Fruit fly (Drosophila melanogaster): ENCODE data around the gene FucT6.

FucT6 gene

dm6 chrX:11678539-11679040, 31.2 kb downstream of the FucT6 start, which contains the start of the genes Vlet and bif (continued):
- TF ChIP-seq CG31224 (GFP tag; IDR thresholded peaks at IDR 0.05) (no peak), CG14710 (tag; optimal IDR thresholded peaks at IDR 0.05) (peak; percentile 84), Dbx (GFP tag; IDR thresholded peaks at IDR 0.05) (0 out of 3 replicates have a peak, but pooled peaks have one; percentile 48), Dp (GFP tag; optimal IDR thresholded peaks at IDR 0.05) (peak; percentile 50), tll (GFP tag; optimal IDR thresholded peaks at IDR 0.05) (no peak), az2 (GFP tag; optimal IDR thresholded peaks at IDR 0.05) (peak; percentile 67), CG1647 (GFP tag; optimal IDR thresholded peaks at IDR 0.05) (peak; percentile 49), sima (GFP tag; optimal IDR thresholded peaks at IDR 0.05) (no peak), ara (GFP tag; IDR thresholded peaks at IDR 0.05) (no peak), CG2116 (GFP tag; optimal IDR thresholded peaks at IDR 0.05) (peak; percentile 44), Ptx1 (GFP tag; IDR thresholded peaks at IDR 0.05) (peak; percentile 52), CG11398 (GFP tag; optimal IDR thresholded peaks at IDR 0.05) (no peak), scrt (GFP tag; optimal IDR thresholded peaks at IDR 0.05) (no peak), CG12071 (GFP tag; optimal IDR thresholded peaks at IDR 0.05) (no peak), exex (tag; optimal IDR thresholded peaks at IDR 0.05) (no peak), Scr (GFP tag; IDR thresholded peaks at IDR 0.05; ENCODE audit: partially characterized antibody) (peak; percentile 62), CG17568 (GFP tag; optimal IDR thresholded peaks at IDR 0.05) (no peak), pb (GFP tag; optimal IDR thresholded peaks at IDR 0.05) (no peak), CG9437 (GFP tag; optimal IDR thresholded peaks at IDR 0.05) (peak; percentile 64), CG7556 (GFP tag; optimal IDR thresholded peaks at IDR 0.05) (peak; percentile 73), E2f2 (GFP tag; IDR thresholded peaks at IDR 0.05) (peak; percentile 41), CG6175 (GFP tag; IDR thresholded peaks at IDR 0.05) (0 out of 3 replicates have a peak, but pooled peaks have one; percentile 18), CG10543 (GFP tag; optimal IDR thresholded peaks at IDR 0.05) (peak; percentile 70), HLHmδ (GFP tag; optimal IDR thresholded peaks at IDR 0.05) (no peak), D19A (tag; optimal IDR thresholded peaks at IDR 0.05) (peak; percentile 56), CG6254 (GFP tag; optimal IDR thresholded peaks at IDR 0.05) (peak; percentile 9), CG13894 (tag; optimal IDR thresholded peaks at IDR 0.05) (no peak), CG42726 (GFP tag; IDR thresholded peaks at IDR 0.05; ENCODE audit: partially characterized antibody) (peak; percentile 35; the same call in 1 of the 2 replicates), peb (GFP tag; IDR thresholded peaks at IDR 0.05) (no peak), B-H1 (GFP tag; IDR thresholded peaks at IDR 0.05) (no peak), tgo (GFP tag; IDR thresholded peaks at IDR 0.05) (no peak; the same call in 2 of the 3 replicates), CG15696 (tag; optimal IDR thresholded peaks at IDR 0.05) (peak; percentile 56), CG11723 (GFP tag; optimal IDR thresholded peaks at IDR 0.05) (peak; percentile 40), Poxn (GFP tag; IDR thresholded peaks at IDR 0.05) (no peak), nmo (GFP tag; optimal IDR thresholded peaks at IDR 0.05) (peak; percentile 80), fru (optimal IDR thresholded peaks at IDR 0.05) (no peak), Gug (GFP tag; IDR thresholded peaks at IDR 0.05) (peak; percentile 29; the same call in 2 of the 4 replicates), twi (tag; optimal IDR thresholded peaks at IDR 0.05) (peak; percentile 44), CG18764 (GFP tag; optimal IDR thresholded peaks at IDR 0.05) (peak; percentile 16), CG15269 (tag; optimal IDR thresholded peaks at IDR 0.05) (peak; percentile 78), B-H2 (GFP tag; optimal IDR thresholded peaks at IDR 0.05) (peak; percentile 57), CG6813 (GFP tag; optimal IDR thresholded peaks at IDR 0.05) (peak; percentile 22), CG14860 (GFP tag; IDR thresholded peaks at IDR 0.05; ENCODE audit: partially characterized antibody) (peak; percentile 52; the same call in 1 of the 3 replicates), sqz (GFP tag; optimal IDR thresholded peaks at IDR 0.05) (peak; percentile 34), odd (GFP tag; optimal IDR thresholded peaks at IDR 0.05) (no peak), Hr39 (optimal IDR thresholded peaks at IDR 0.05) (no peak), tup (GFP tag; optimal IDR thresholded peaks at IDR 0.05) (peak; percentile 23), HLH54F (GFP tag; optimal IDR thresholded peaks at IDR 0.05) (peak; percentile 53), Oli (tag; optimal IDR thresholded peaks at IDR 0.05) (peak; percentile 58), H2.0 (GFP tag; IDR thresholded peaks at IDR 0.05) (peak; percentile 53)

All from whole organism, embryonic.